Worm (Caenorhabditis elegans) whole organism, L4/young adult: ENCODE data around the gene psme-3.

Experiments
- W03F9.2 ChIP-seq: fragments of 150-350 bp; optimal IDR thresholded peaks from 2 replicates; lab custom pipeline; 2014; ENCODE audit warnings: missing biosample characterization, missing genetic modification characterization
- dao-5 ChIP-seq: sonication (generic microtip); optimal IDR thresholded peaks from 2 replicates; lab custom pipeline; 2016; ENCODE audit warnings: missing genotype, missing genetic modification characterization, moderate library complexity, missing compliant biosample characterization
- him-1 ChIP-seq: sonication (generic microtip); optimal IDR thresholded peaks from 2 replicates; lab custom pipeline; 2016; ENCODE audit warnings: missing genotype, missing genetic modification reagents, missing genetic modification characterization, missing compliant biosample characterization

psme-3 gene

DNA sequence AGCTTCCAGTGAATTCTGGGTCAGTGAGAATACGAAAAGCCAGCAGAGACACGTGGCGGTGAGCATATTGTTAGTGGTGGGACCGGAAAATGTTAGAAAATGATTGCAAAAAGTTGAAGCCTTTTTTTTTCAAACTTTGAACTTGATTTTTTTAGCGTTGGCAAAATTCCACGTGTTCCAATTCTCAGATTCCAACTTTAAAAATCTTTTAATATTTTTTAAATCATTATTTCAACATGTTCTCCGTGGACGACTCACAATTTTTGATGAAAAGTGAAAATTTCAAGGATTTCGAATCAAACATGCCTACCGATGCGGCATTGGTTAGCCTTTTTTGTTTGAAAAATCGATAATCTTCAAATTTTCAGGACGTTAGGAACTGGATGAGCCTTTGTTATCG lies 44.4 kb downstream of the psme-3 start, which contains the start of the genes Y66A7A.9 and Y66A7A.4:
Y66A7A.9 (minus strand) TSS at position 101 of the 400 bp plus-strand sequence.
Y66A7A.4 (plus strand) TSS at position 237 of the 400 bp plus-strand sequence.
- TF ChIP-seq him-1 (tag; lab: Kevin White, UChicago) (no peak), W03F9.2 (tag; lab: Kevin White, UChicago) (no peak), dao-5 (tag; lab: Kevin White, UChicago) (no peak)

DNA sequence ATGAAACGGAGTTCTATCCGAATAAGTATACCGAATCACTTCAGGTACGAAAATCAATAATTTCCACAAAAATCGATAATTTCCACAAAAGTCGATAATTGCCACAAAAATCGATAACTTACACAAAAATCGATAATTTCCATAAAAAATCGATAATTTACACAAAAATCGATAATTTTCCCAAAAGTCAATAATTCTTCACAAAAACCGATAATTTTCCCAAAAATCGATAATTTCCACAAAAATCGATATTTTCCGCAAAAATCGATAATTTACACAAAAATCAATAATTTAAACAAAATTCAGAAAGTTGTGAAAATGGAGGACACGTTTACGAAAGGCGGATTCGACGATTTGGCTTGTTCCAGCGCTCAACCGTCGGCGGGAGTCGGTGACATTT lies 46.9 kb downstream of the psme-3 start:
- no peak for TF ChIP-seq dao-5 (tag; lab: Kevin White, UChicago)
- no peak for TF ChIP-seq him-1 (tag; lab: Kevin White, UChicago)
- TF ChIP-seq W03F9.2 (tag; lab: Kevin White, UChicago) = no peak

DNA sequence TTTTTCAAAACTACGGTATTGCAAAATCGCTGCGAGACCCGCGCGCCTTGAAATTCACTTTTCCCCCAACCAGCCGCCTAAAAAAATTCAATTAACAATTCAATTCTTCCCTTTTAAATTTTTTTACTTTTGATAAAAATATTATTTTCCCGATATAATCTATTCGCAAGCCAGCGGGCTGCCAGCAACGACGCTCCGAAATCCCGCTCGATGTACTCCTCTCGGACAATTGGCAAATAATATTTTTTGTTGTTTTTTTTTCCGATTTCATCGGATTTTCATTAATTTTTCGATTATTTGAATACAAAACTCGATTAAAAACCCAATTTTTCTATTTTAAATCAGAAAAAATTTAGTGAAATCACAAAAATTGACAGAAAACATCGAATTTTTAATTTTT lies 47.9 kb downstream of the psme-3 start:
- no peak for TF ChIP-seq dao-5 (tag; lab: Kevin White, UChicago)
- TF ChIP-seq W03F9.2 (tag; lab: Kevin White, UChicago) = no peak

DNA sequence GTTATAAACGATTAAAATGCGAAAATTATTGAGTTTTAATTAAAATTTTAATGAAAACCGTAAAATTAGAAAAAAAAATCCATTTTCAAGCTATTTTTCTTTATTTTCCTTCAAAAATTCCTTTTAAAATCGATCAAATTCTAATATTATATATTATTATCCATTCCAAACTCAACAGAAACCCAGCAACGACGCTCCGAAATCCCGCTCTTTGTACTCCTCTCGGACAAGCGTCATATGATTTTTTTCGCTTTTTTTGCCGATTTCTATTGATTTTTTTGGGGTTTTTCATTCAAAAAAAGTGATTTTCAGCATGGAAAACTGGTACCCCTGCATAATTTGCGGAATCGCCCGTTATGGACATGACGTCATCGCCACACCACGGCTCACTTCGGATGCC lies 48.5 kb downstream of the psme-3 start, which contains the start of gene ceh-91:
ceh-91 (plus strand) TSS at position 301 of the 400 bp plus-strand sequence.
- TF ChIP-seq W03F9.2 (tag; lab: Kevin White, UChicago) (no peak), dao-5 (tag; lab: Kevin White, UChicago) (no peak), him-1 (tag; lab: Kevin White, UChicago) (no peak)
